Worm (Caenorhabditis elegans): ENCODE results near the gene F35H12.6.

The F35H12.6 gene

DNA sequence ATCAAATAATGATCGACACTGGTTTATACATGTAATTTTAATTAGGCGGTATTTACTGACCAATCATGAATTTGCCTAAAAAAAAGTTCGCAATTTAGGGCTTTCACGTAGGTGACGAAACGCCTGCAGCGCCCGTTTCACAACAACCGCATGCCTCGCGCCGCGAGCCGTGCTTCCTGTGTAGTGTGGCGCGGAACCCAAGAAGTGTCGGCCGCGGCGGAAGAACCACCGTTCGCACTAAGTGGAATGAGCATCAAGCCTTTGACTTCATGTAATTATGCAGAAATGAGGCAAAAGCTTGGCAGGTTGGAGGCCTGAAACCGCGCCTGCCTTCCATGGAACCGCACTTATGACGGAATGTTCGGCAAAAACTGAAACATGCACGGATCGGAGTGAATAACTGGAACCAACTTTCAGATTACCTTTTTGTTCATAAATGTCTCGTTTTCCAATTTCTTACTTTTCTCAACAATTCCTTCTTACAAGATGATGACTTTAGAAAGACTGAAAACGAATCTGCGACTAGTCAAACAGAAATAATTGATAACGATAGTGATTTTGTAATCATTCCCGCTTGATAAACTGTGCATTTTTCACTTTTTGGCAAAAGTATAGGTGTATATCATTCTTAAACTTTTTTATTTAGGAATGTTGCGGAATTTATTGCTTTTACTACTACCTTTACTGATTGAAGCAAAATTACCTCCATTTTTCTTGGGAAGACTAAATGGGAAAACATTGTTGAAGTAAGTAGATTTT is 41.0 kb upstream of the F35H12.6 start, which contains the start of gene F56F10.1:
Gene F56F10.1 (plus strand): TSS at position 647 of the 759 bp plus-strand sequence.
- TF ChIP-seq dve-1 (tag; optimal IDR thresholded peaks at IDR 0.05): no peak
- no peak for TF ChIP-seq K02D7.2 (tag; optimal IDR thresholded peaks at IDR 0.05)
- TF ChIP-seq rnt-1 (tag; optimal IDR thresholded peaks at IDR 0.05): no peak
- TF ChIP-seq hlh-30 (tag; optimal IDR thresholded peaks at IDR 0.05; ENCODE audit: insufficient read depth): no peak
- TF ChIP-seq hlh-6 (tag; optimal IDR thresholded peaks at IDR 0.05): no peak
- no peak for TF ChIP-seq ceh-45 (GFP tag; IDR thresholded peaks at IDR 0.05)
- TF ChIP-seq ceh-34 (tag; optimal IDR thresholded peaks at IDR 0.05): no peak
- no peak for TF ChIP-seq ceh-48 (tag; optimal IDR thresholded peaks at IDR 0.05)

- TF ChIP-seq eyg-1 (tag; optimal IDR thresholded peaks at IDR 0.05): no peak
- TF ChIP-seq lin-11 (tag; optimal IDR thresholded peaks at IDR 0.05): no peak
- TF ChIP-seq fax-1 (tag; optimal IDR thresholded peaks at IDR 0.05): no peak
- no peak for TF ChIP-seq odd-2 (tag; optimal IDR thresholded peaks at IDR 0.05)
- no peak for TF ChIP-seq C38D4.7 (GFP tag; optimal IDR thresholded peaks at IDR 0.05)
- TF ChIP-seq zip-5 (tag; optimal IDR thresholded peaks at IDR 0.05): no peak
Measured at ce11 chrX:873634-874033, 39.5 kb upstream of the F35H12.6 start.

ce11 chrX:876935-877334 is 36.2 kb upstream of the F35H12.6 start, which contains the start of gene ZC13.1:
Gene ZC13.1 (plus strand): TSS chrX:877239.
- TF ChIP-seq che-1 (tag; optimal IDR thresholded peaks at IDR 0.05) (no peak), tbx-7 (tag; optimal IDR thresholded peaks at IDR 0.05) (no peak), hlh-8 (tag; optimal IDR thresholded peaks at IDR 0.05) (no peak), tbx-2 (tag; optimal IDR thresholded peaks at IDR 0.05) (peak; percentile 79), ceh-30 (tag; optimal IDR thresholded peaks at IDR 0.05) (no peak), unc-55 (GFP tag; optimal IDR thresholded peaks at IDR 0.05) (peak; percentile 62), rnt-1 (tag; optimal IDR thresholded peaks at IDR 0.05) (peak; percentile 61), ceh-18 (tag; optimal IDR thresholded peaks at IDR 0.05) (peak; percentile 43), mec-3 (tag; optimal IDR thresholded peaks at IDR 0.05; ENCODE audit: borderline replicate concordance) (no peak), nfya-1 (tag; optimal IDR thresholded peaks at IDR 0.05) (peak; percentile 71), hlh-6 (tag; optimal IDR thresholded peaks at IDR 0.05) (no peak), zip-5 (tag; optimal IDR thresholded peaks at IDR 0.05) (no peak), ceh-22 (tag; optimal IDR thresholded peaks at IDR 0.05) (no peak), K02D7.2 (tag; optimal IDR thresholded peaks at IDR 0.05) (no peak), ztf-16 (tag; optimal IDR thresholded peaks at IDR 0.05) (no peak), F13H6.1 (tag; optimal IDR thresholded peaks at IDR 0.05) (peak; percentile 38), ceh-19 (GFP tag; optimal IDR thresholded peaks at IDR 0.05) (peak; percentile 22), ets-4 (tag; optimal IDR thresholded peaks at IDR 0.05) (peak; percentile 0), sox-2 (GFP tag; IDR thresholded peaks at IDR 0.05) (peak; percentile 8; the same call in 1 of the 2 replicates), fax-1 (tag; optimal IDR thresholded peaks at IDR 0.05) (no peak), syd-9 (tag; optimal IDR thresholded peaks at IDR 0.05) (no peak), ceh-2 (tag; optimal IDR thresholded peaks at IDR 0.05) (peak; percentile 33), lim-6 (tag; optimal IDR thresholded peaks at IDR 0.05) (no peak), odd-2 (tag; optimal IDR thresholded peaks at IDR 0.05) (no peak), ceh-31 (tag; optimal IDR thresholded peaks at IDR 0.05) (peak; percentile 85), sdc-2 (tag; optimal IDR thresholded peaks at IDR 0.05) (peak; percentile 80), hlh-15 (tag; optimal IDR thresholded peaks at IDR 0.05) (no peak), unc-86 (tag; optimal IDR thresholded peaks at IDR 0.05) (no peak), unc-42 (tag; optimal IDR thresholded peaks at IDR 0.05) (peak; percentile 46), ceh-34 (tag; optimal IDR thresholded peaks at IDR 0.05) (peak; percentile 39), ceh-45 (GFP tag; IDR thresholded peaks at IDR 0.05) (no peak), nhr-232 (tag; optimal IDR thresholded peaks at IDR 0.05) (no peak), C38D4.7 (GFP tag; optimal IDR thresholded peaks at IDR 0.05) (no peak), ceh-48 (tag; optimal IDR thresholded peaks at IDR 0.05) (no peak), dve-1 (tag; optimal IDR thresholded peaks at IDR 0.05) (peak; percentile 58), ref-2 (tag; optimal IDR thresholded peaks at IDR 0.05) (peak; percentile 81), madf-2 (tag; optimal IDR thresholded peaks at IDR 0.05) (no peak), dmd-4 (tag; optimal IDR thresholded peaks at IDR 0.05; ENCODE audit: borderline replicate concordance) (no peak), ceh-14 (tag; optimal IDR thresholded peaks at IDR 0.05) (peak; percentile 30), gmeb-2 (tag; optimal IDR thresholded peaks at IDR 0.05) (no peak), npax-4 (tag; optimal IDR thresholded peaks at IDR 0.05) (no peak), pax-1 (tag; optimal IDR thresholded peaks at IDR 0.05) (peak; percentile 51), ahr-1 (tag; optimal IDR thresholded peaks at IDR 0.05) (no peak), elt-2 (tag; optimal IDR thresholded peaks at IDR 0.05) (peak; percentile 26)
